Fruit fly (Drosophila melanogaster) whole organism, wandering third instar larva: ENCODE measurements around the gene CG5412.

Source experiments
- Abd-B ChIP-seq: fragments of >200 bp; optimal IDR thresholded peaks from 2 replicates; lab custom pipeline; 2017; ENCODE audit warnings: missing biosample characterization, missing genetic modification characterization
- CG32264 ChIP-seq: fragments of 200-800 bp; sonication (Bioruptor generic); optimal IDR thresholded peaks from 2 replicates; lab custom pipeline; 2016; ENCODE audit warnings: missing biosample characterization, missing genetic modification characterization
- CG9705 ChIP-seq: fragments of 200-800 bp; sonication (Bioruptor generic); optimal IDR thresholded peaks from 2 replicates; lab custom pipeline; 2018; ENCODE audit warnings: missing biosample characterization, mild to moderate bottlenecking, missing genetic modification characterization
- CrebA ChIP-seq: fragments of 200-800 bp; sonication (Bioruptor generic); optimal IDR thresholded peaks from 2 replicates; lab custom pipeline; 2016; ENCODE audit warnings: missing biosample characterization, mild to moderate bottlenecking, missing genetic modification characterization, borderline replicate concordance
- Dif ChIP-seq: fragments of 200-275, 200-300 bp; sonication (Bioruptor generic); optimal IDR thresholded peaks from 2 replicates; lab custom pipeline; 2018; ENCODE audit warnings: missing biosample characterization, missing genetic modification characterization; ENCODE audit not compliant: partially characterized antibody
- GATAd ChIP-seq: sonication (Bioruptor generic); optimal IDR thresholded peaks from 2 replicates; lab custom pipeline; 2016; ENCODE audit warnings: missing biosample characterization, missing genetic modification characterization
- HLH106 ChIP-seq: fragments of 200-800 bp; optimal IDR thresholded peaks from 3 replicates; lab custom pipeline; 2019; ENCODE audit warnings: missing biosample characterization, mild to moderate bottlenecking, missing genetic modification characterization, moderate library complexity
- Hnf4 ChIP-seq: fragments of 200-800 bp; sonication (Bioruptor generic); optimal IDR thresholded peaks from 2 replicates; lab custom pipeline; 2016; ENCODE audit warnings: missing biosample characterization, mild to moderate bottlenecking, missing genetic modification characterization
- Hr78 ChIP-seq: fragments of >200 bp; optimal IDR thresholded peaks from 2 replicates; lab custom pipeline; 2017; ENCODE audit warnings: missing biosample characterization, missing genetic modification characterization
- Hr83 ChIP-seq: fragments of 200-300 bp; sonication (Bioruptor generic); optimal IDR thresholded peaks from 2 replicates; lab custom pipeline; 2016; ENCODE audit warnings: missing biosample characterization, mild to moderate bottlenecking, missing genetic modification characterization, moderate library complexity; ENCODE audit not compliant: poor library complexity, severe bottlenecking
- Jra ChIP-seq: sonication (Bioruptor generic); optimal IDR thresholded peaks from 2 replicates; lab custom pipeline; 2016; ENCODE audit warnings: missing biosample characterization, missing genetic modification characterization
- Mio ChIP-seq: sonication (Bioruptor generic); optimal IDR thresholded peaks from 2 replicates; lab custom pipeline; 2016; ENCODE audit warnings: missing biosample characterization, missing genetic modification characterization
- Myc ChIP-seq: fragments of >200 bp; optimal IDR thresholded peaks from 2 replicates; lab custom pipeline; 2017
- N ChIP-seq: fragments of >200 bp; optimal IDR thresholded peaks from 2 replicates; lab custom pipeline; 2018; ENCODE audit warnings: missing biosample characterization, missing external identifiers, missing genetic modification characterization
- OdsH ChIP-seq: fragments of 200-800 bp; sonication (Bioruptor generic); optimal IDR thresholded peaks from 2 replicates; lab custom pipeline; 2016; ENCODE audit warnings: missing biosample characterization, mild to moderate bottlenecking, missing genetic modification characterization
- Rel ChIP-seq, 2 experiments: fragments of 200-800 bp; sonication (Bioruptor generic) in 1 of 2; optimal IDR thresholded peaks; 2 replicates in 1 of 2; 3 replicates in 1 of 2; lab custom pipeline; 2016 to 2019; ENCODE audit warnings: mild to moderate bottlenecking in 2 of 2, missing biosample characterization in 2 of 2, missing genetic modification characterization in 2 of 2, moderate library complexity in 1 of 2
- Sp1 ChIP-seq: fragments of 200-800 bp; sonication (Bioruptor generic); optimal IDR thresholded peaks from 3 replicates; lab custom pipeline; 2019; ENCODE audit warnings: missing biosample characterization, mild to moderate bottlenecking, missing genetic modification characterization, moderate library complexity
- Vsx2 ChIP-seq: fragments of 200-300, 225-300 bp; sonication (Bioruptor generic); optimal IDR thresholded peaks from 2 replicates; lab custom pipeline; 2018; ENCODE audit warnings: missing biosample characterization, missing genetic modification characterization; ENCODE audit not compliant: partially characterized antibody
- br ChIP-seq: fragments of 200-800 bp; sonication (Bioruptor generic); optimal IDR thresholded peaks from 2 replicates; lab custom pipeline; 2016; ENCODE audit warnings: missing biosample characterization, missing genetic modification characterization
- brk ChIP-seq: fragments of 200-800 bp; sonication (Bioruptor generic); optimal IDR thresholded peaks from 2 replicates; lab custom pipeline; 2016; ENCODE audit warnings: missing biosample characterization, mild to moderate bottlenecking, missing genetic modification characterization
- dmrt93B ChIP-seq: fragments of 200-800 bp; sonication (Bioruptor generic); optimal IDR thresholded peaks from 2 replicates; lab custom pipeline; 2018; ENCODE audit warnings: missing biosample characterization, mild to moderate bottlenecking, missing genetic modification characterization
- dsf ChIP-seq: sonication (Bioruptor generic); optimal IDR thresholded peaks from 2 replicates; lab custom pipeline; 2016; ENCODE audit warnings: missing biosample characterization, missing genetic modification characterization, borderline replicate concordance
- ey ChIP-seq: fragments of 200-800 bp; sonication (Bioruptor generic); optimal IDR thresholded peaks from 2 replicates; lab custom pipeline; 2016; ENCODE audit warnings: missing biosample characterization, missing genetic modification characterization
- foxo ChIP-seq, 2 experiments: fragments of 200-800 bp; sonication (Bioruptor generic); optimal IDR thresholded peaks; 2 replicates in 1 of 2; 3 replicates in 1 of 2; lab custom pipeline; 2016 to 2017; ENCODE audit warnings: missing biosample characterization in 2 of 2, missing genetic modification characterization in 2 of 2
- fru ChIP-seq: fragments of 200-800 bp; sonication (Bioruptor generic); optimal IDR thresholded peaks from 3 replicates; lab custom pipeline; 2016; ENCODE audit warnings: missing biosample characterization, mild to moderate bottlenecking, missing genetic modification characterization
- h ChIP-seq: fragments of 200-800 bp; sonication (Bioruptor generic); optimal IDR thresholded peaks from 3 replicates; lab custom pipeline; 2016; ENCODE audit warnings: missing biosample characterization, mild to moderate bottlenecking, missing genetic modification characterization
- lola ChIP-seq: fragments of >200 bp; optimal IDR thresholded peaks from 2 replicates; lab custom pipeline; 2017; ENCODE audit warnings: missing biosample characterization, missing genetic modification characterization
- psq ChIP-seq: fragments of 200-800 bp; sonication (Bioruptor generic); optimal IDR thresholded peaks from 3 replicates; lab custom pipeline; 2017; ENCODE audit warnings: missing biosample characterization, mild to moderate bottlenecking, missing genetic modification characterization, moderate library complexity
- rgr ChIP-seq: fragments of 200-800 bp; sonication (Bioruptor generic); optimal IDR thresholded peaks from 3 replicates; lab custom pipeline; 2016; ENCODE audit warnings: missing biosample characterization, mild to moderate bottlenecking, missing genetic modification characterization
- sv ChIP-seq: fragments of 200-800 bp; sonication (Bioruptor generic); optimal IDR thresholded peaks from 3 replicates; lab custom pipeline; 2016; ENCODE audit warnings: missing biosample characterization, missing genetic modification characterization
- tai ChIP-seq: sonication (Bioruptor generic); optimal IDR thresholded peaks from 2 replicates; lab custom pipeline; 2016; ENCODE audit warnings: missing biosample characterization, missing genetic modification characterization
- usp ChIP-seq: fragments of >200 bp; optimal IDR thresholded peaks from 2 replicates; lab custom pipeline; 2017; ENCODE audit warnings: missing biosample characterization, missing genetic modification characterization
- woc ChIP-seq: sonication (Bioruptor generic); optimal IDR thresholded peaks from 2 replicates; lab custom pipeline; 2016; ENCODE audit warnings: missing biosample characterization, mild to moderate bottlenecking, missing genetic modification characterization

CG5412 gene

dm6 chr3R:20567507-20568222 is 9.2 kb upstream of the CG5412 start:
- TF ChIP-seq Dif (GFP tag; lab: Kevin White, UChicago) (no peak), psq (GFP tag; lab: Kevin White, UChicago) (no peak), dmrt93B (GFP tag; lab: Kevin White, UChicago) (no peak), foxo (GFP tag; optimal IDR thresholded peaks at IDR 0.05; lab: Kevin White, UChicago) (no peak), Hr78 (GFP tag; lab: Kevin White, UChicago) (no peak)

- no peak for TF ChIP-seq GATAd
- no peak for TF ChIP-seq Mio (GFP tag; lab: Kevin White, UChicago)
- TF ChIP-seq psq (GFP tag; lab: Kevin White, UChicago) = no peak
- TF ChIP-seq Abd-B (GFP tag; lab: Kevin White, UChicago) = no peak
- TF ChIP-seq HLH106 (tag; lab: Kevin White, UChicago) = no peak
- no peak for TF ChIP-seq fru (GFP tag; lab: Kevin White, UChicago)
- TF ChIP-seq N (GFP tag; lab: Kevin White, UChicago) = no peak
- TF ChIP-seq sv (GFP tag; lab: Kevin White, UChicago) = no peak
- TF ChIP-seq lola = no peak
- TF ChIP-seq Myc (lab: Kevin White, UChicago) = no peak
- TF ChIP-seq rgr = no peak
- no peak for TF ChIP-seq Dif (GFP tag; lab: Kevin White, UChicago)
- TF ChIP-seq Vsx2 (GFP tag; lab: Kevin White, UChicago) = no peak
- no peak for TF ChIP-seq dsf (GFP tag; lab: Kevin White, UChicago)
- no peak for TF ChIP-seq tai
- no peak for TF ChIP-seq Hnf4
- no peak for TF ChIP-seq dmrt93B (GFP tag; lab: Kevin White, UChicago)
- no peak for TF ChIP-seq CG32264 (GFP tag; lab: Kevin White, UChicago)
- TF ChIP-seq, all 38 proteins: peak for 0
These were observed 3.5 kb upstream of the CG5412 start for dm6 chr3R:20573326-20573725.

- peak; percentile 15 for TF ChIP-seq Myc (lab: Kevin White, UChicago)
- TF ChIP-seq ey (GFP tag; lab: Kevin White, UChicago) = peak; percentile 3
- no peak for TF ChIP-seq Vsx2 (GFP tag; lab: Kevin White, UChicago)
- TF ChIP-seq brk (GFP tag; lab: Kevin White, UChicago) = no peak
- peak; percentile 48 for TF ChIP-seq Sp1
- peak; percentile 73 for TF ChIP-seq Dif (GFP tag; lab: Kevin White, UChicago)
- no peak for TF ChIP-seq Rel (GFP tag; optimal IDR thresholded peaks at IDR 0.05; lab: Kevin White, UChicago)
- TF ChIP-seq Rel (tag; optimal IDR thresholded peaks at IDR 0.05; lab: Kevin White, UChicago) = peak; percentile 14
- TF ChIP-seq Hr83 (GFP tag; lab: Kevin White, UChicago) = peak; percentile 80
- peak; percentile 37 for TF ChIP-seq rgr
- peak in 1 of 2 experiments; percentile 47 for TF ChIP-seq foxo (GFP tag; optimal IDR thresholded peaks at IDR 0.05; lab: Kevin White, UChicago)
- TF ChIP-seq usp = no peak
- no peak for TF ChIP-seq Mio (GFP tag; lab: Kevin White, UChicago)
- no peak for TF ChIP-seq N (GFP tag; lab: Kevin White, UChicago)
These were observed 2.3 kb upstream of the CG5412 start for dm6 chr3R:20574535-20574980.

- TF ChIP-seq Hnf4 (peak; percentile 92), Mio (GFP tag; lab: Kevin White, UChicago) (no peak), N (GFP tag; lab: Kevin White, UChicago) (no peak), Rel (GFP tag; optimal IDR thresholded peaks at IDR 0.05; lab: Kevin White, UChicago) (no peak), Rel (tag; optimal IDR thresholded peaks at IDR 0.05; lab: Kevin White, UChicago) (peak; percentile 68), dsf (GFP tag; lab: Kevin White, UChicago) (no peak), br (peak; percentile 86), CG9705 (GFP tag; lab: Kevin White, UChicago) (peak; percentile 71), OdsH (GFP tag; lab: Kevin White, UChicago) (peak; percentile 80), rgr (peak; percentile 88), CrebA (GFP tag; lab: Kevin White, UChicago) (no peak), Abd-B (GFP tag; lab: Kevin White, UChicago) (no peak), foxo (GFP tag; optimal IDR thresholded peaks at IDR 0.05; lab: Kevin White, UChicago) (peak; percentile 57 to 88), sv (GFP tag; lab: Kevin White, UChicago) (peak; percentile 77), woc (GFP tag; lab: Kevin White, UChicago) (no peak), Sp1 (peak; percentile 83), Jra (GFP tag; lab: Kevin White, UChicago) (peak; percentile 92), h (GFP tag; lab: Kevin White, UChicago) (peak; percentile 86), ey (GFP tag; lab: Kevin White, UChicago) (peak; percentile 86), Vsx2 (GFP tag; lab: Kevin White, UChicago) (no peak), CG32264 (GFP tag; lab: Kevin White, UChicago) (peak; percentile 49), psq (GFP tag; lab: Kevin White, UChicago) (peak; percentile 74), fru (GFP tag; lab: Kevin White, UChicago) (peak; percentile 83), Hr83 (GFP tag; lab: Kevin White, UChicago) (peak; percentile 81), HLH106 (tag; lab: Kevin White, UChicago) (peak; percentile 87)
These were observed 3.0 kb downstream of the CG5412 start, which contains the start of the genes EloB and Srp14 for dm6 chr3R:20579816-20580215. Gene EloB, minus strand, starts transcription at chr3R:20579850. Gene Srp14, plus strand, starts transcription at chr3R:20580115.
